Fruit fly (Drosophila melanogaster) whole organism, embryonic: ENCODE measurements around the gene CG31388.

Source experiments
- CG10366 ChIP-seq: fragments of 200-800 bp; sonication (Bioruptor generic); IDR thresholded peaks from 2 replicates; pipeline ENCODE4 v1.3.6; 2022; ENCODE audit warnings: missing biosample characterization, missing genetic modification characterization
- CG10979 ChIP-seq: fragments of 200-800 bp; sonication (Bioruptor generic); optimal IDR thresholded peaks from 2 replicates; lab custom pipeline; 2018; ENCODE audit warnings: missing biosample characterization, mild to moderate bottlenecking, missing genetic modification characterization, moderate library complexity
- CG11456 ChIP-seq: fragments of 200-800 bp; sonication (Bioruptor generic); IDR thresholded peaks from 3 replicates; pipeline ENCODE4 v1.3.6; 2022; ENCODE audit warnings: missing biosample characterization, missing genetic modification characterization
- CG1233 ChIP-seq: fragments of 200-800 bp; sonication (Bioruptor generic); optimal IDR thresholded peaks from 4 replicates; lab custom pipeline; 2018; ENCODE audit warnings: missing biosample characterization, mild to moderate bottlenecking, missing genetic modification characterization
- CG13424 ChIP-seq: fragments of 200-800 bp; sonication (Bioruptor generic); optimal IDR thresholded peaks from 2 replicates; lab custom pipeline; 2019; ENCODE audit warnings: missing biosample characterization, mild to moderate bottlenecking, missing genetic modification characterization, moderate library complexity
- CG15514 ChIP-seq: fragments of 200-800 bp; sonication (Bioruptor generic); optimal IDR thresholded peaks from 3 replicates; lab custom pipeline; 2017; ENCODE audit warnings: missing biosample characterization, missing genetic modification characterization, mild to moderate bottlenecking, moderate library complexity, missing genetic modification reagents
- CG16815 ChIP-seq: fragments of 200-800 bp; sonication (Bioruptor generic); optimal IDR thresholded peaks from 3 replicates; lab custom pipeline; 2017; ENCODE audit warnings: missing biosample characterization, mild to moderate bottlenecking, missing genetic modification characterization
- CG17361 ChIP-seq: fragments of 200-800 bp; sonication (Bioruptor generic); IDR thresholded peaks from 3 replicates; pipeline ENCODE4 v1.3.6; 2022; ENCODE audit warnings: missing biosample characterization, missing genetic modification characterization
- CG17385 ChIP-seq: fragments of 200-800 bp; sonication (Bioruptor generic); optimal IDR thresholded peaks from 3 replicates; lab custom pipeline; 2018; ENCODE audit warnings: missing biosample characterization, mild to moderate bottlenecking, missing genetic modification characterization
- CG17612 ChIP-seq: fragments of 200-800 bp; sonication (Bioruptor generic); IDR thresholded peaks from 2 replicates; pipeline ENCODE4 v1.3.6; 2022; ENCODE audit warnings: missing biosample characterization, missing genetic modification characterization
- CG2120 ChIP-seq: fragments of 200-800 bp; sonication (Bioruptor generic); optimal IDR thresholded peaks from 3 replicates; lab custom pipeline; 2016; ENCODE audit warnings: missing biosample characterization, missing genetic modification characterization
- CG2875 ChIP-seq: fragments of 200-800 bp; sonication (Bioruptor generic); optimal IDR thresholded peaks from 2 replicates; lab custom pipeline; 2017; ENCODE audit warnings: missing biosample characterization, mild to moderate bottlenecking, missing genetic modification characterization, missing genetic modification reagents
- CG31441 ChIP-seq: fragments of 200-800 bp; sonication (Bioruptor generic); IDR thresholded peaks from 2 replicates; pipeline ENCODE4 v1.3.6; 2022; ENCODE audit warnings: missing biosample characterization, missing genetic modification characterization
- CG3995 ChIP-seq: fragments of 200-800 bp; sonication (Bioruptor generic); optimal IDR thresholded peaks from 3 replicates; lab custom pipeline; 2016; ENCODE audit warnings: missing biosample characterization, missing genetic modification characterization
- CG4424 ChIP-seq: fragments of 200-800 bp; sonication (Bioruptor generic); optimal IDR thresholded peaks from 3 replicates; lab custom pipeline; 2016; ENCODE audit warnings: missing biosample characterization, missing genetic modification characterization
- CG5245 ChIP-seq: fragments of 200-800 bp; sonication (Bioruptor generic); optimal IDR thresholded peaks from 3 replicates; lab custom pipeline; 2016; ENCODE audit warnings: missing biosample characterization, missing genetic modification characterization
- CG7786 ChIP-seq: fragments of 200-800 bp; sonication (Bioruptor generic); optimal IDR thresholded peaks from 2 replicates; lab custom pipeline; 2016; ENCODE audit warnings: missing biosample characterization, missing genetic modification characterization
- CG8478 ChIP-seq: fragments of >200 bp; optimal IDR thresholded peaks from 2 replicates; lab custom pipeline; 2018
- CG9437 ChIP-seq: fragments of 200-800 bp; sonication (Bioruptor generic); optimal IDR thresholded peaks from 2 replicates; lab custom pipeline; 2018; ENCODE audit warnings: missing biosample characterization, mild to moderate bottlenecking, missing genetic modification characterization
- CG9609 ChIP-seq: fragments of 200-800 bp; sonication (Bioruptor generic); optimal IDR thresholded peaks from 3 replicates; lab custom pipeline; 2016; ENCODE audit warnings: missing biosample characterization, missing genetic modification characterization
- Dek ChIP-seq: fragments of 200-800 bp; sonication (Bioruptor generic); optimal IDR thresholded peaks from 3 replicates; lab custom pipeline; 2019; ENCODE audit warnings: missing biosample characterization, mild to moderate bottlenecking, missing genetic modification characterization, moderate library complexity
- Dfd ChIP-seq, 2 experiments: fragments of >200 bp; optimal IDR thresholded peaks; 2 replicates each; lab custom pipeline; 2017; ENCODE audit warnings: missing biosample characterization in 2 of 2, missing genetic modification characterization in 2 of 2
- Fer3 ChIP-seq: fragments of 200-800 bp; sonication (Bioruptor generic); optimal IDR thresholded peaks from 2 replicates; lab custom pipeline; 2018; ENCODE audit warnings: missing biosample characterization, mild to moderate bottlenecking, missing genetic modification characterization, moderate library complexity
- H15 ChIP-seq: fragments of 200-800 bp; sonication (Bioruptor generic); IDR thresholded peaks from 3 replicates; pipeline ENCODE4 v1.3.6; 2022; ENCODE audit warnings: missing biosample characterization, missing genetic modification characterization
- HLH4C ChIP-seq: fragments of 200-800 bp; sonication (Bioruptor generic); IDR thresholded peaks from 3 replicates; pipeline ENCODE4 v1.3.6; 2022; ENCODE audit warnings: missing biosample characterization, missing genetic modification characterization; ENCODE audit not compliant: partially characterized antibody
- Hr78 ChIP-seq, 2 experiments: fragments of 200-800 bp in 1 of 2; fragments of >200 bp in 1 of 2; sonication (Bioruptor generic) in 1 of 2; optimal IDR thresholded peaks; 2 replicates each; lab custom pipeline; 2017 to 2019; ENCODE audit warnings: missing biosample characterization in 2 of 2, missing genetic modification characterization in 2 of 2, mild to moderate bottlenecking in 1 of 2, moderate library complexity in 1 of 2
- MBD-R2 ChIP-seq: fragments of 200-800 bp; sonication (Bioruptor generic); IDR thresholded peaks from 2 replicates; pipeline ENCODE4 v1.3.6; 2022; ENCODE audit warnings: missing biosample characterization, missing genetic modification characterization
- Myb ChIP-seq: fragments of 200-800 bp; sonication (Bioruptor generic); optimal IDR thresholded peaks from 2 replicates; lab custom pipeline; 2016; ENCODE audit warnings: missing biosample characterization, missing genetic modification characterization
- Opbp ChIP-seq: fragments of 200-800 bp; sonication (Bioruptor generic); IDR thresholded peaks from 3 replicates; pipeline ENCODE4 v1.3.6; 2022; ENCODE audit warnings: missing biosample characterization, missing genetic modification characterization; ENCODE audit not compliant: partially characterized antibody
- Optix ChIP-seq: fragments of 200-800 bp; sonication (Bioruptor generic); IDR thresholded peaks from 3 replicates; pipeline ENCODE4 v1.3.6; 2022; ENCODE audit warnings: missing biosample characterization, missing genetic modification characterization
- amos ChIP-seq: fragments of 200-800 bp; sonication (Bioruptor generic); IDR thresholded peaks from 2 replicates; pipeline ENCODE4 v1.3.6; 2022; ENCODE audit warnings: missing biosample characterization, missing genetic modification characterization; ENCODE audit not compliant: partially characterized antibody
- chn ChIP-seq: fragments of 200-800 bp; sonication (Bioruptor generic); optimal IDR thresholded peaks from 2 replicates; lab custom pipeline; 2016; ENCODE audit warnings: missing biosample characterization, missing genetic modification characterization
- dan ChIP-seq: fragments of 200-800 bp; sonication (Bioruptor generic); IDR thresholded peaks from 2 replicates; pipeline ENCODE4 v1.3.6; 2022; ENCODE audit warnings: missing biosample characterization, missing genetic modification characterization
- dm ChIP-seq: fragments of 200-800 bp; sonication (Bioruptor generic); optimal IDR thresholded peaks from 3 replicates; lab custom pipeline; 2016; ENCODE audit warnings: missing biosample characterization, missing genetic modification characterization
- exex ChIP-seq: fragments of 200-800 bp; sonication (Bioruptor generic); optimal IDR thresholded peaks from 4 replicates; lab custom pipeline; 2018; ENCODE audit warnings: missing biosample characterization, mild to moderate bottlenecking, missing genetic modification characterization, moderate library complexity
- ftz-f1 ChIP-seq: fragments of 200-800 bp; sonication (Bioruptor generic); optimal IDR thresholded peaks from 2 replicates; lab custom pipeline; 2016; ENCODE audit warnings: missing biosample characterization, missing genetic modification characterization
- grn ChIP-seq: fragments of 200-800 bp; sonication (Bioruptor generic); optimal IDR thresholded peaks from 3 replicates; lab custom pipeline; 2017; ENCODE audit warnings: missing biosample characterization, missing genetic modification characterization
- hb ChIP-seq: fragments of 200-800 bp; sonication (Bioruptor generic); IDR thresholded peaks from 3 replicates; pipeline ENCODE4 v1.3.6; 2022; ENCODE audit warnings: missing biosample characterization, missing genetic modification characterization; ENCODE audit not compliant: partially characterized antibody
- inv ChIP-seq: fragments of 200-800 bp; sonication (Bioruptor generic); IDR thresholded peaks from 2 replicates; pipeline ENCODE4 v1.3.6; 2022; ENCODE audit warnings: missing biosample characterization, missing genetic modification characterization; ENCODE audit not compliant: partially characterized antibody
- klu ChIP-seq: fragments of 200-800 bp; sonication (Bioruptor generic); IDR thresholded peaks from 2 replicates; pipeline ENCODE4 v1.3.6; 2022; ENCODE audit warnings: missing biosample characterization, missing genetic modification characterization
- maf-S ChIP-seq: fragments of 200-800 bp; sonication (Bioruptor generic); optimal IDR thresholded peaks from 2 replicates; lab custom pipeline; 2016; ENCODE audit warnings: missing biosample characterization, missing genetic modification characterization
- pzg ChIP-seq: fragments of 200-800 bp; sonication (Bioruptor generic); optimal IDR thresholded peaks from 3 replicates; lab custom pipeline; 2018; ENCODE audit warnings: missing biosample characterization, mild to moderate bottlenecking, missing genetic modification characterization, moderate library complexity
- scrt ChIP-seq: fragments of 200-800 bp; sonication (Bioruptor generic); optimal IDR thresholded peaks from 2 replicates; lab custom pipeline; 2018; ENCODE audit warnings: missing biosample characterization, mild to moderate bottlenecking, missing genetic modification characterization, moderate library complexity
- sens-2 ChIP-seq: fragments of 200-800 bp; sonication (Bioruptor generic); IDR thresholded peaks from 2 replicates; pipeline ENCODE4 v1.3.6; 2022; ENCODE audit warnings: missing biosample characterization, missing genetic modification characterization
- slbo ChIP-seq: fragments of 200-800 bp; sonication (Bioruptor generic); IDR thresholded peaks from 2 replicates; pipeline ENCODE4 v1.3.6; 2022; ENCODE audit warnings: missing biosample characterization, missing genetic modification characterization
- slp2 ChIP-seq: fragments of 200-800 bp; sonication (Bioruptor generic); optimal IDR thresholded peaks from 2 replicates; lab custom pipeline; 2016; ENCODE audit warnings: missing biosample characterization, missing genetic modification characterization
- tio ChIP-seq: fragments of 200-800 bp; sonication (Bioruptor generic); optimal IDR thresholded peaks from 2 replicates; lab custom pipeline; 2017; ENCODE audit warnings: missing biosample characterization, missing genetic modification characterization, inconsistent platforms
- unc-4 ChIP-seq: fragments of 200-800 bp; sonication (Bioruptor generic); IDR thresholded peaks from 2 replicates; pipeline ENCODE4 v1.3.6; 2022; ENCODE audit warnings: missing biosample characterization, missing genetic modification characterization; ENCODE audit not compliant: partially characterized antibody
- zen ChIP-seq: fragments of 200-800 bp; sonication (Bioruptor generic); optimal IDR thresholded peaks from 3 replicates; lab custom pipeline; 2018; ENCODE audit warnings: missing biosample characterization, mild to moderate bottlenecking, missing genetic modification characterization, moderate library complexity
- zfh1 ChIP-seq: fragments of 200-800 bp; sonication (Bioruptor generic); IDR thresholded peaks from 3 replicates; pipeline ENCODE4 v1.3.6; 2022; ENCODE audit warnings: missing biosample characterization, missing genetic modification characterization

CG31388 gene

DNA sequence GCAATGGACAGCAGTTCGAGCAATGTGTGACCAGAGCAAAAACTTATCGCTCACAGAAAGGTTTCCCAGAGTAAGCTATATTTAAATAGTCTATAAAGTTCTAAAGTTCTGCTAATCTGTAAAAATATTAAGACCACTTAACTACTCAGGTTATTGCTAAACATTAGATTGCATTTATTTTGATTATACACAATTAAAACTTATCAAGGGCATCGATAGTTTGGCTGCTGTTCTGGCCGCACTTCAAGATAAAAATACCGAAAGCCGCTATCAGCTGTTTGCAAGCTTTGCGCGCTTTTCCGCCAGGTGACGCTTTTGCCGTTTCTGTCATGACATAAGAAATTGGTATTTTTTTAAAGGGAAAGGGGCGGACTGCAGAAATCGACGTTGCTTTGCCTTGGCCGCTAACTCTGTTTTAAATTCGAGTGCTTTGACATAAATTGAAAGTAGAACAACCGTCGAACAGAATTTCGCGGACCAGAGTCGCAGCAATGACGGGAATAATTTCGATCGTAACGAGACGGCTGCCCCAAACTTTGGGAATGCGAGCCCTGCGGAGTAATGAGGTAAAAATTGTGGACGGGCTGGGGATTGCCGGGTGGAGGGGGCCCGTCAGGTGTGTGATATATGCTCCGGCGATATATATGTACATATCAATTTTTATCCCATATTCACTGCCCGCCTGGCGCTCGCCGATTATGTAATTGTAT, 6.5 kb downstream of the CG31388 start, which contains the start of the genes CG17734 and CG5214 (continued):
- TF ChIP-seq CG2875 (GFP tag; lab: Kevin White, UChicago) (no peak), CG17361 (GFP tag; lab: Robert Waterston, UW) (no peak; the same call in 2 of the 3 replicates), CG16815 (GFP tag; lab: Kevin White, UChicago) (no peak), hb (GFP tag; lab: Robert Waterston, UW) (peak; percentile 30; the same call in 1 of the 3 replicates), Opbp (GFP tag; lab: Robert Waterston, UW) (peak; percentile 69; the same call in 2 of the 3 replicates), CG5245 (GFP tag; lab: Kevin White, UChicago) (peak; percentile 12), scrt (GFP tag; lab: Kevin White, UChicago) (no peak), zen (tag; lab: Kevin White, UChicago) (no peak), CG9609 (GFP tag; lab: Kevin White, UChicago) (peak; percentile 39), sens-2 (GFP tag; lab: Robert Waterston, UW) (no peak), grn (GFP tag; lab: Kevin White, UChicago) (no peak), ftz-f1 (GFP tag; lab: Kevin White, UChicago) (peak; percentile 98), CG4424 (peak; percentile 27), Dfd (GFP tag; optimal IDR thresholded peaks at IDR 0.05; lab: Kevin White, UChicago) (no peak), slbo (GFP tag; lab: Robert Waterston, UW) (no peak), Hr78 (GFP tag; optimal IDR thresholded peaks at IDR 0.05; lab: Kevin White, UChicago) (no peak), maf-S (GFP tag; lab: Kevin White, UChicago) (no peak), CG11456 (GFP tag; lab: Robert Waterston, UW) (no peak), CG10366 (no peak), exex (tag; lab: Kevin White, UChicago) (peak; percentile 35), CG1233 (GFP tag; lab: Kevin White, UChicago) (no peak), CG3995 (GFP tag; lab: Kevin White, UChicago) (peak; percentile 24), Dek (peak; percentile 43), zfh1 (GFP tag; lab: Robert Waterston, UW) (no peak), CG7786 (GFP tag; lab: Kevin White, UChicago) (no peak), dan (no peak), dm (GFP tag; lab: Kevin White, UChicago) (peak; percentile 47), CG13424 (tag; lab: Kevin White, UChicago) (peak; percentile 28), Fer3 (tag; lab: Kevin White, UChicago) (no peak), klu (GFP tag; lab: Robert Waterston, UW) (no peak), CG10979 (no peak), amos (GFP tag; lab: Robert Waterston, UW) (peak; percentile 67; the same call in 1 of the 2 replicates), CG2120 (GFP tag; lab: Kevin White, UChicago) (peak; percentile 35), CG8478 (lab: Kevin White, UChicago) (no peak), pzg (GFP tag; lab: Kevin White, UChicago) (peak; percentile 86), Myb (GFP tag; lab: Kevin White, UChicago) (peak; percentile 54), slp2 (GFP tag; lab: Kevin White, UChicago) (no peak), H15 (no peak), HLH4C (GFP tag; lab: Robert Waterston, UW) (peak; percentile 58; the same call in 2 of the 3 replicates), CG15514 (GFP tag; lab: Kevin White, UChicago) (peak; percentile 69), Optix (no peak), inv (GFP tag; lab: Robert Waterston, UW) (peak; percentile 71), MBD-R2 (peak; percentile 40; the same call in 1 of the 2 replicates), CG17612 (GFP tag; lab: Robert Waterston, UW) (no peak), CG17385 (GFP tag; lab: Kevin White, UChicago) (no peak), tio (GFP tag; lab: Kevin White, UChicago) (no peak), CG9437 (GFP tag; lab: Kevin White, UChicago) (no peak), CG31441 (peak; percentile 41; the same call in 1 of the 2 replicates), chn (GFP tag; lab: Kevin White, UChicago) (no peak), unc-4 (peak; percentile 77)
